Worm (Caenorhabditis elegans) whole organism, L4/young adult: Measurements from ENCODE around the gene magu-1.

ENCODE experiments used
- W03F9.2 ChIP-seq: fragments of 150-350 bp; optimal IDR thresholded peaks from 2 replicates; lab custom pipeline; 2014; ENCODE audit warnings: missing biosample characterization, missing genetic modification characterization
- dao-5 ChIP-seq: sonication (generic microtip); optimal IDR thresholded peaks from 2 replicates; lab custom pipeline; 2016; ENCODE audit warnings: missing genotype, missing genetic modification characterization, moderate library complexity, missing compliant biosample characterization
- him-1 ChIP-seq: sonication (generic microtip); optimal IDR thresholded peaks from 2 replicates; lab custom pipeline; 2016; ENCODE audit warnings: missing genotype, missing genetic modification reagents, missing genetic modification characterization, missing compliant biosample characterization

Gene magu-1

ce11 chrIII:455793-456192 lies 15.7 kb downstream of the magu-1 start:
- no peak for TF ChIP-seq him-1
- no peak for TF ChIP-seq dao-5 (tag; lab: Kevin White, UChicago)
- no peak for TF ChIP-seq W03F9.2 (tag; lab: Kevin White, UChicago)

ce11 chrIII:446860-447259 lies 24.6 kb downstream of the magu-1 start:
- TF ChIP-seq W03F9.2 (tag; lab: Kevin White, UChicago) (no peak), him-1 (no peak), dao-5 (tag; lab: Kevin White, UChicago) (no peak)

ce11 chrIII:444101-444500 lies 27.4 kb downstream of the magu-1 start, which contains the start of gene Y55B1BR.8:
Gene Y55B1BR.8, plus strand, starts transcription at chrIII:444401.
- TF ChIP-seq W03F9.2 (tag; lab: Kevin White, UChicago) (no peak), him-1 (no peak), dao-5 (tag; lab: Kevin White, UChicago) (no peak)

- TF ChIP-seq dao-5 (tag; lab: Kevin White, UChicago): no peak
These were observed 31.6 kb downstream of the magu-1 start, which contains the start of gene affl-1 for ce11 chrIII:439926-440325. Gene affl-1, plus strand, starts transcription at chrIII:440226.

ce11 chrIII:437033-437432 lies 34.5 kb downstream of the magu-1 start:
- no peak for TF ChIP-seq him-1

- TF ChIP-seq him-1 (no peak), W03F9.2 (tag; lab: Kevin White, UChicago) (no peak), dao-5 (tag; lab: Kevin White, UChicago) (no peak)
These were observed 37.1 kb downstream of the magu-1 start, which contains the start of gene affl-2 for ce11 chrIII:434361-434941. Gene affl-2, plus strand, starts transcription at chrIII:434891.

ce11 chrIII:432988-433387 lies 38.5 kb downstream of the magu-1 start:
- no peak for TF ChIP-seq him-1
- no peak for TF ChIP-seq W03F9.2 (tag; lab: Kevin White, UChicago)
- TF ChIP-seq dao-5 (tag; lab: Kevin White, UChicago): no peak

ce11 chrIII:429038-429437 lies 42.5 kb downstream of the magu-1 start, which contains the start of gene cec-8:
Gene cec-8, plus strand, starts transcription at chrIII:429338.
- no peak for TF ChIP-seq him-1
- no peak for TF ChIP-seq W03F9.2 (tag; lab: Kevin White, UChicago)
- TF ChIP-seq dao-5 (tag; lab: Kevin White, UChicago): no peak

ce11 chrIII:423875-424274 lies 47.6 kb downstream of the magu-1 start:
- TF ChIP-seq him-1: no peak
- no peak for TF ChIP-seq dao-5 (tag; lab: Kevin White, UChicago)
- no peak for TF ChIP-seq W03F9.2 (tag; lab: Kevin White, UChicago)

ce11 chrIII:422553-422952 lies 48.9 kb downstream of the magu-1 start:
- TF ChIP-seq dao-5 (tag; lab: Kevin White, UChicago): no peak
- no peak for TF ChIP-seq him-1
- no peak for TF ChIP-seq W03F9.2 (tag; lab: Kevin White, UChicago)

- no peak for TF ChIP-seq him-1
These were observed 52.9 kb downstream of the magu-1 start, which contains the start of gene stim-1 for ce11 chrIII:418649-419048. Gene stim-1, minus strand, starts transcription at chrIII:418749.
